Fruit fly (Drosophila melanogaster) whole organism, embryonic: ENCODE measurements around the gene CecB.

ENCODE experiments used
- CG12659 ChIP-seq: fragments of 200-800 bp; sonication (Bioruptor generic); optimal IDR thresholded peaks from 3 replicates; lab custom pipeline; 2017; ENCODE audit warnings: mild to moderate bottlenecking, missing biosample characterization, missing genetic modification reagents, missing genetic modification characterization
- CG13287 ChIP-seq: fragments of 200-800 bp; sonication (Bioruptor generic); IDR thresholded peaks from 2 replicates; pipeline ENCODE4 v1.3.6; 2022; ENCODE audit warnings: missing biosample characterization, missing genetic modification characterization; ENCODE audit not compliant: partially characterized antibody
- CG17186 ChIP-seq: fragments of 200-800 bp; sonication (Bioruptor generic); optimal IDR thresholded peaks from 3 replicates; lab custom pipeline; 2017; ENCODE audit warnings: missing biosample characterization, missing genetic modification reagents, missing genetic modification characterization
- CG2199 ChIP-seq: fragments of 200-800 bp; sonication (Bioruptor generic); IDR thresholded peaks from 3 replicates; pipeline ENCODE4 v1.3.6; 2022; ENCODE audit warnings: missing biosample characterization, missing genetic modification characterization
- CG31388 ChIP-seq: fragments of 200-800 bp; sonication (Bioruptor generic); optimal IDR thresholded peaks from 2 replicates; lab custom pipeline; 2016; ENCODE audit warnings: missing biosample characterization, missing genetic modification characterization
- CG3847 ChIP-seq: fragments of 200-800 bp; sonication (Bioruptor generic); IDR thresholded peaks from 2 replicates; pipeline ENCODE4 v1.3.6; 2022; ENCODE audit warnings: missing biosample characterization, missing genetic modification characterization
- CG6791 ChIP-seq: fragments of 200-800 bp; sonication (Bioruptor generic); IDR thresholded peaks from 3 replicates; pipeline ENCODE4 v1.3.6; 2022; ENCODE audit warnings: missing biosample characterization, missing genetic modification characterization; ENCODE audit not compliant: partially characterized antibody
- CG6813 ChIP-seq: fragments of 200-800 bp; sonication (Bioruptor generic); optimal IDR thresholded peaks from 2 replicates; lab custom pipeline; 2017; ENCODE audit warnings: missing biosample characterization, missing genetic modification characterization, mild to moderate bottlenecking, moderate library complexity, missing genetic modification reagents
- CG9437 ChIP-seq: fragments of 200-800 bp; sonication (Bioruptor generic); optimal IDR thresholded peaks from 2 replicates; lab custom pipeline; 2018; ENCODE audit warnings: missing biosample characterization, mild to moderate bottlenecking, missing genetic modification characterization
- CG9797 ChIP-seq: fragments of 200-800 bp; sonication (Bioruptor generic); optimal IDR thresholded peaks from 3 replicates; lab custom pipeline; 2018; ENCODE audit warnings: missing biosample characterization, mild to moderate bottlenecking, missing genetic modification characterization
- D19A ChIP-seq: fragments of 200-800 bp; optimal IDR thresholded peaks from 3 replicates; lab custom pipeline; 2019; ENCODE audit warnings: missing biosample characterization, mild to moderate bottlenecking, missing genetic modification characterization, moderate library complexity
- Dll ChIP-seq: fragments of 200-800 bp; sonication (Bioruptor generic); IDR thresholded peaks from 4 replicates; pipeline ENCODE4 v1.3.6; 2022; ENCODE audit warnings: missing biosample characterization, missing genetic modification characterization; ENCODE audit not compliant: partially characterized antibody
- Dp ChIP-seq: fragments of 200-800 bp; sonication (Bioruptor generic); optimal IDR thresholded peaks from 2 replicates; lab custom pipeline; 2018; ENCODE audit warnings: missing biosample characterization, mild to moderate bottlenecking, missing genetic modification characterization, moderate library complexity
- E2f2 ChIP-seq: fragments of 200-800 bp; sonication (Bioruptor generic); IDR thresholded peaks from 2 replicates; pipeline ENCODE4 v1.3.6; 2022; ENCODE audit warnings: missing biosample characterization, missing genetic modification characterization
- MBD-R2 ChIP-seq: fragments of 200-800 bp; sonication (Bioruptor generic); IDR thresholded peaks from 2 replicates; pipeline ENCODE4 v1.3.6; 2022; ENCODE audit warnings: missing biosample characterization, missing genetic modification characterization
- MESR4 ChIP-seq: fragments of 200-800 bp; sonication (Bioruptor generic); optimal IDR thresholded peaks from 2 replicates; lab custom pipeline; 2018; ENCODE audit warnings: missing biosample characterization, mild to moderate bottlenecking, missing genetic modification characterization, moderate library complexity
- Med ChIP-seq: fragments of 200-800 bp; sonication (Bioruptor generic); peaks from one replicate; lab custom pipeline; 2016; ENCODE audit warnings: missing biosample characterization, missing genetic modification characterization, mild to moderate bottlenecking, inconsistent platforms, moderate library complexity
- Myb ChIP-seq: fragments of 200-800 bp; sonication (Bioruptor generic); optimal IDR thresholded peaks from 2 replicates; lab custom pipeline; 2016; ENCODE audit warnings: missing biosample characterization, missing genetic modification characterization
- Nf-YC ChIP-seq: fragments of 200-800 bp; optimal IDR thresholded peaks from 3 replicates; lab custom pipeline; 2019; ENCODE audit warnings: missing biosample characterization, mild to moderate bottlenecking, missing genetic modification characterization, moderate library complexity
- Pdp1 ChIP-seq, 2 experiments: fragments of 200-800 bp; sonication (Bioruptor generic); optimal IDR thresholded peaks; 3 replicates each; lab custom pipeline; 2016; ENCODE audit warnings: missing biosample characterization in 2 of 2, missing genetic modification characterization in 2 of 2, mild to moderate bottlenecking in 1 of 2, moderate library complexity in 1 of 2
- ab ChIP-seq: fragments of 200-800 bp; sonication (Bioruptor generic); optimal IDR thresholded peaks from 2 replicates; lab custom pipeline; 2016; ENCODE audit warnings: missing biosample characterization, missing genetic modification characterization
- ato ChIP-seq: fragments of 200-800 bp; sonication (Bioruptor generic); IDR thresholded peaks from 2 replicates; pipeline ENCODE4 v1.3.6; 2022; ENCODE audit warnings: missing biosample characterization, missing genetic modification characterization; ENCODE audit not compliant: partially characterized antibody
- bbx ChIP-seq: fragments of 200-800 bp; sonication (Bioruptor generic); IDR thresholded peaks from 2 replicates; pipeline ENCODE4 v1.3.6; 2022; ENCODE audit warnings: missing biosample characterization, missing genetic modification characterization; ENCODE audit not compliant: partially characterized antibody
- bsh ChIP-seq, 2 experiments: fragments of 200-800 bp; sonication (Bioruptor generic); optimal IDR thresholded peaks; 2 replicates each; lab custom pipeline; 2017 to 2018; ENCODE audit warnings: mild to moderate bottlenecking in 2 of 2, missing biosample characterization in 2 of 2, missing genetic modification characterization in 2 of 2, moderate library complexity in 1 of 2
- btn ChIP-seq: fragments of 200-800 bp; sonication (Bioruptor generic); optimal IDR thresholded peaks from 2 replicates; lab custom pipeline; 2016; ENCODE audit warnings: missing biosample characterization, missing genetic modification characterization
- chm ChIP-seq: fragments of 200-800 bp; sonication (Bioruptor generic); IDR thresholded peaks from 2 replicates; pipeline ENCODE4 v1.3.6; 2022; ENCODE audit warnings: missing biosample characterization, missing genetic modification characterization
- crp ChIP-seq, 2 experiments: fragments of 200-800 bp; sonication (Bioruptor generic); optimal IDR thresholded peaks; 2 replicates in 1 of 2; 3 replicates in 1 of 2; lab custom pipeline; 2017; ENCODE audit warnings: missing biosample characterization in 2 of 2, missing genetic modification characterization in 2 of 2, mild to moderate bottlenecking in 1 of 2, moderate library complexity in 1 of 2
- gcm2 ChIP-seq: fragments of 200-800 bp; sonication (Bioruptor generic); optimal IDR thresholded peaks from 2 replicates; lab custom pipeline; 2016; ENCODE audit warnings: missing biosample characterization, missing genetic modification characterization
- gfzf ChIP-seq: fragments of 200-800 bp; sonication (Bioruptor generic); optimal IDR thresholded peaks from 2 replicates; lab custom pipeline; 2016; ENCODE audit warnings: missing biosample characterization, mild to moderate bottlenecking, missing genetic modification characterization, moderate library complexity
- hbn ChIP-seq: fragments of 200-800 bp; sonication (Bioruptor generic); IDR thresholded peaks from 2 replicates; pipeline ENCODE4 v1.3.6; 2022; ENCODE audit warnings: missing biosample characterization, missing genetic modification characterization; ENCODE audit not compliant: partially characterized antibody
- hkb ChIP-seq, 2 experiments: fragments of 200-800 bp in 1 of 2; fragments of >200 bp in 1 of 2; sonication (Bioruptor generic) in 1 of 2; IDR thresholded peaks in 1 of 2; optimal IDR thresholded peaks in 1 of 2; 2 replicates each; pipeline versions ENCODE4 v1.3.6 to Lab custom; 2017 to 2022; ENCODE audit warnings: missing biosample characterization in 1 of 2, missing genetic modification characterization in 1 of 2
- lbe ChIP-seq: fragments of 200-800 bp; sonication (Bioruptor generic); optimal IDR thresholded peaks from 2 replicates; lab custom pipeline; 2016; ENCODE audit warnings: missing biosample characterization, mild to moderate bottlenecking, missing genetic modification characterization
- pzg ChIP-seq: fragments of 200-800 bp; sonication (Bioruptor generic); optimal IDR thresholded peaks from 3 replicates; lab custom pipeline; 2018; ENCODE audit warnings: missing biosample characterization, mild to moderate bottlenecking, missing genetic modification characterization, moderate library complexity
- sens ChIP-seq: fragments of 200-800 bp; sonication (Bioruptor generic); peaks from one replicate; lab custom pipeline; 2016; ENCODE audit warnings: missing biosample characterization, missing genetic modification characterization
- ssp ChIP-seq: fragments of 200-800 bp; sonication (Bioruptor generic); IDR thresholded peaks from 2 replicates; pipeline ENCODE4 v1.3.6; 2022; ENCODE audit warnings: missing biosample characterization, missing genetic modification characterization
- stwl ChIP-seq: fragments of 200-800 bp; sonication (Bioruptor generic); optimal IDR thresholded peaks from 3 replicates; lab custom pipeline; 2018; ENCODE audit warnings: missing biosample characterization, mild to moderate bottlenecking, missing genetic modification characterization, moderate library complexity
- trem ChIP-seq: fragments of 200-800 bp; optimal IDR thresholded peaks from 3 replicates; lab custom pipeline; 2019; ENCODE audit warnings: missing biosample characterization, mild to moderate bottlenecking, missing genetic modification characterization, moderate library complexity
- vfl ChIP-seq: fragments of 200-800 bp; sonication (Bioruptor generic); optimal IDR thresholded peaks from 2 replicates; lab custom pipeline; 2016; ENCODE audit warnings: missing biosample characterization, missing genetic modification characterization
- vvl ChIP-seq: fragments of 200-800 bp; sonication (Bioruptor generic); IDR thresholded peaks from 2 replicates; pipeline ENCODE4 v1.3.6; 2022; ENCODE audit warnings: missing biosample characterization, missing genetic modification characterization

CecB gene

dm6 chr3R:30179934-30180333 is 33.7 kb downstream of the CecB start, which contains the start of gene Bet5 (continued):
- peak; percentile 89 for TF ChIP-seq Myb (GFP tag; lab: Kevin White, UChicago)
- no peak for TF ChIP-seq D19A (tag; lab: Kevin White, UChicago)
- TF ChIP-seq CG6813, result no peak
- no peak for TF ChIP-seq vfl (GFP tag; lab: Kevin White, UChicago)
- peak; percentile 61 for TF ChIP-seq pzg (GFP tag; lab: Kevin White, UChicago)
- no peak for TF ChIP-seq gcm2 (GFP tag; lab: Kevin White, UChicago)
- peak; percentile 56 for TF ChIP-seq CG13287 (GFP tag; lab: Robert Waterston, UW)
- TF ChIP-seq Nf-YC (tag; lab: Kevin White, UChicago), result no peak
- TF ChIP-seq sens, result peak; percentile 5
- peak; percentile 87 for TF ChIP-seq CG9437 (GFP tag; lab: Kevin White, UChicago)
- TF ChIP-seq CG2199 (GFP tag; lab: Robert Waterston, UW), result no peak
- TF ChIP-seq CG3847 (GFP tag; lab: Robert Waterston, UW), result peak; percentile 12; the same call in 1 of the 2 replicates
- TF ChIP-seq vvl (GFP tag; lab: Robert Waterston, UW), result peak; percentile 59
- TF ChIP-seq CG17186 (GFP tag; lab: Kevin White, UChicago), result peak; percentile 29
- TF ChIP-seq stwl (tag; lab: Kevin White, UChicago), result peak; percentile 80
- no peak for TF ChIP-seq lbe (GFP tag; lab: Kevin White, UChicago)
- TF ChIP-seq bbx (GFP tag; lab: Robert Waterston, UW), result peak; percentile 17; the same call in 1 of the 2 replicates
- TF ChIP-seq hkb (optimal IDR thresholded peaks at IDR 0.05; lab: Kevin White, UChicago), result peak; percentile 7
- TF ChIP-seq hkb (GFP tag; IDR thresholded peaks at IDR 0.05; lab: Robert Waterston, UW), result no peak
- TF ChIP-seq CG31388 (GFP tag; lab: Kevin White, UChicago), result no peak
- peak in 1 of 2 experiments; percentile 7 for TF ChIP-seq Pdp1 (GFP tag; optimal IDR thresholded peaks at IDR 0.05; lab: Kevin White, UChicago)
- peak; percentile 67 for TF ChIP-seq Dp (GFP tag; lab: Kevin White, UChicago)
- TF ChIP-seq chm (GFP tag; lab: Robert Waterston, UW), result no peak
- TF ChIP-seq E2f2 (GFP tag; lab: Robert Waterston, UW), result peak; percentile 76
- peak; percentile 98 for TF ChIP-seq trem
- TF ChIP-seq Dll, result peak; percentile 52; the same call in 2 of the 4 replicates
- TF ChIP-seq Med (GFP tag; lab: Kevin White, UChicago), result peak; percentile 12
- TF ChIP-seq CG6791 (GFP tag; lab: Robert Waterston, UW), result 0 out of 3 replicates have a peak, but pooled peaks have one; percentile 45
- TF ChIP-seq CG12659 (GFP tag; lab: Kevin White, UChicago), result peak; percentile 8

- TF ChIP-seq ato (GFP tag; lab: Robert Waterston, UW) (no peak), ssp (GFP tag; lab: Robert Waterston, UW) (no peak), crp (GFP tag; optimal IDR thresholded peaks at IDR 0.05; lab: Kevin White, UChicago) (peak; percentile 36 to 89), ab (GFP tag; lab: Kevin White, UChicago) (no peak), stwl (tag; lab: Kevin White, UChicago) (peak; percentile 30), MESR4 (peak; percentile 7), CG9797 (GFP tag; lab: Kevin White, UChicago) (peak; percentile 50), pzg (GFP tag; lab: Kevin White, UChicago) (peak; percentile 37), sens (peak; percentile 44), trem (peak; percentile 94), Myb (GFP tag; lab: Kevin White, UChicago) (peak; percentile 47), bsh (GFP tag; optimal IDR thresholded peaks at IDR 0.05; lab: Kevin White, UChicago) (no peak), MBD-R2 (peak; percentile 64), Dp (GFP tag; lab: Kevin White, UChicago) (peak; percentile 80), gfzf (GFP tag; lab: Kevin White, UChicago) (peak; percentile 47), E2f2 (GFP tag; lab: Robert Waterston, UW) (peak; percentile 89), hbn (GFP tag; lab: Robert Waterston, UW) (0 out of 2 replicates have a peak, but pooled peaks have one; percentile 27), btn (GFP tag; lab: Kevin White, UChicago) (no peak)
These were observed 36.1 kb downstream of the CecB start, which contains the start of the genes CG1983 and CG15530 for dm6 chr3R:30177494-30177893. Gene CG1983, minus strand, starts transcription at chr3R:30177700. Gene CG15530, plus strand, starts transcription at chr3R:30177877.
